Worm (Caenorhabditis elegans) whole organism, L3 larva: ENCODE results near the gene fkh-2.

Source experiments
- R02D3.7 ChIP-seq: fragments of 150-350 bp; optimal IDR thresholded peaks from 2 replicates; lab custom pipeline; 2014; ENCODE audit warnings: missing biosample characterization, missing genetic modification characterization
- aly-2 ChIP-seq: fragments of 150-350 bp; optimal IDR thresholded peaks from 2 replicates; lab custom pipeline; 2014; ENCODE audit warnings: missing biosample characterization, missing genetic modification characterization
- daf-12 ChIP-seq: fragments of 150-350 bp; optimal IDR thresholded peaks from 2 replicates; lab custom pipeline; 2014; ENCODE audit warnings: missing biosample characterization, missing genetic modification reagents, missing genetic modification characterization
- egl-27 ChIP-seq: sonication (generic microtip); optimal IDR thresholded peaks from 4 replicates; lab custom pipeline; 2017; ENCODE audit warnings: missing biosample characterization, missing genetic modification reagents, missing genetic modification characterization
- elt-2 ChIP-seq: sonication (generic microtip); optimal IDR thresholded peaks from 2 replicates; lab custom pipeline; 2016; ENCODE audit warnings: missing genetic modification reagents, mild to moderate bottlenecking, missing genetic modification characterization, missing compliant biosample characterization
- fkh-2 ChIP-seq: fragments of 150-350 bp; optimal IDR thresholded peaks from 2 replicates; lab custom pipeline; 2014; ENCODE audit warnings: missing biosample characterization, missing genetic modification reagents, missing genetic modification characterization
- jun-1 ChIP-seq: fragments of 150-350 bp; optimal IDR thresholded peaks from 2 replicates; lab custom pipeline; 2014; ENCODE audit warnings: missing biosample characterization, missing genetic modification reagents, missing genetic modification characterization
- nhr-28 ChIP-seq: fragments of 150-350 bp; optimal IDR thresholded peaks from 2 replicates; lab custom pipeline; 2014; ENCODE audit warnings: missing biosample characterization, missing genetic modification characterization
- nhr-67 ChIP-seq: fragments of 150-350 bp; optimal IDR thresholded peaks from 2 replicates; lab custom pipeline; 2014; ENCODE audit warnings: missing biosample characterization, missing genetic modification characterization
- pha-4 ChIP-seq: fragments of 150-350 bp; optimal IDR thresholded peaks from 2 replicates; lab custom pipeline; 2014; ENCODE audit warnings: missing biosample characterization, missing genetic modification reagents, missing genetic modification characterization
- tbx-2 ChIP-seq: sonication (generic microtip); optimal IDR thresholded peaks from 2 replicates; lab custom pipeline; 2016; ENCODE audit warnings: mild to moderate bottlenecking, missing genetic modification characterization, missing compliant biosample characterization
- ztf-11 ChIP-seq: fragments of 150-350 bp; optimal IDR thresholded peaks from 2 replicates; lab custom pipeline; 2014; ENCODE audit warnings: missing biosample characterization, missing genetic modification characterization

ce11 chrX:3697623-3698022, 44.5 kb downstream of the fkh-2 start:
- no peak for TF ChIP-seq elt-2 (tag; lab: Kevin White, UChicago)
- peak; percentile 57 for TF ChIP-seq tbx-2 (tag; lab: Kevin White, UChicago)
- TF ChIP-seq ztf-11 = no peak
- TF ChIP-seq nhr-28 (tag; lab: Kevin White, UChicago) = no peak
- no peak for TF ChIP-seq fkh-2 (tag; lab: Kevin White, UChicago)
- TF ChIP-seq pha-4 (tag; lab: Kevin White, UChicago) = peak; percentile 60
- no peak for TF ChIP-seq aly-2 (tag; lab: Kevin White, UChicago)
- TF ChIP-seq nhr-67 (tag; lab: Kevin White, UChicago) = no peak
- TF ChIP-seq egl-27 = no peak
- no peak for TF ChIP-seq R02D3.7 (tag; lab: Kevin White, UChicago)
- no peak for TF ChIP-seq jun-1 (tag; lab: Kevin White, UChicago)
- no peak for TF ChIP-seq daf-12 (tag; lab: Kevin White, UChicago)
